Worm (Caenorhabditis elegans) whole organism, early embryonic: Measurements from ENCODE around the gene paf-2.
"Not testable (repeated sequence)": the region's sequence is repeated elsewhere in the genome, so short reads cannot be mapped to it uniquely, and the experiment has no call there.

Experiments
- B0310.2 ChIP-seq: sonication (generic microtip); optimal IDR thresholded peaks from 2 replicates; lab custom pipeline; 2016; ENCODE audit warnings: mild to moderate bottlenecking, missing genetic modification characterization, missing compliant biosample characterization
- F13C5.2 ChIP-seq: sonication (generic microtip); optimal IDR thresholded peaks from 2 replicates; lab custom pipeline; 2017; ENCODE audit warnings: mild to moderate bottlenecking, missing genetic modification characterization, inconsistent platforms, missing compliant biosample characterization
- aly-1 ChIP-seq: sonication (generic microtip); optimal IDR thresholded peaks from 2 replicates; lab custom pipeline; 2016; ENCODE audit warnings: missing genetic modification characterization, missing compliant biosample characterization
- ama-1 ChIP-seq: fragments of 150-350 bp; optimal IDR thresholded peaks from 2 replicates; lab custom pipeline; 2014
- ceh-13 ChIP-seq: fragments of 200-800 bp; sonication (Bioruptor generic); optimal IDR thresholded peaks from 2 replicates; lab custom pipeline; 2018; ENCODE audit warnings: mild to moderate bottlenecking, missing genetic modification characterization, missing compliant biosample characterization
- ceh-36 ChIP-seq: sonication (generic microtip); optimal IDR thresholded peaks from 2 replicates; lab custom pipeline; 2016; ENCODE audit warnings: missing genetic modification characterization, inconsistent platforms, missing compliant biosample characterization
- ets-7 ChIP-seq: sonication (generic microtip); optimal IDR thresholded peaks from 2 replicates; lab custom pipeline; 2016; ENCODE audit warnings: missing genotype, missing genetic modification characterization, missing compliant biosample characterization
- flt-1 ChIP-seq: fragments of 200-800 bp; sonication (Bioruptor generic); IDR thresholded peaks from 2 replicates; pipeline ENCODE4 v1.3.6; 2022; ENCODE audit warnings: missing genetic modification characterization, missing compliant biosample characterization
- hmbx-1 ChIP-seq: sonication (generic microtip); optimal IDR thresholded peaks from 2 replicates; lab custom pipeline; 2016; ENCODE audit warnings: mild to moderate bottlenecking, missing genetic modification characterization, missing compliant biosample characterization
- hmg-4 ChIP-seq: fragments of 200-800 bp; sonication (Bioruptor generic); optimal IDR thresholded peaks from 2 replicates; lab custom pipeline; 2018; ENCODE audit warnings: mild to moderate bottlenecking, missing genetic modification characterization, missing compliant biosample characterization
- hnd-1 ChIP-seq: sonication (generic microtip); optimal IDR thresholded peaks from 2 replicates; lab custom pipeline; 2016; ENCODE audit warnings: missing genetic modification characterization, missing compliant biosample characterization
- pes-1 ChIP-seq: fragments of 200-800 bp; sonication (Bioruptor generic); IDR thresholded peaks from 2 replicates; pipeline ENCODE4 v1.3.6; 2022; ENCODE audit warnings: missing genetic modification reagents, missing genetic modification characterization, missing compliant biosample characterization
- scrt-1 ChIP-seq: fragments of 200-800 bp; sonication (Bioruptor generic); IDR thresholded peaks from 2 replicates; pipeline ENCODE4 v1.3.6; 2022; ENCODE audit warnings: missing genetic modification characterization, missing compliant biosample characterization
- sea-1 ChIP-seq: fragments of 200-800 bp; sonication (Bioruptor generic); conservative IDR thresholded peaks from 2 replicates; pipeline ENCODE4 v1.3.6; 2022; ENCODE audit warnings: missing genetic modification characterization, missing compliant biosample characterization
- tbx-11 ChIP-seq: fragments of 200-800 bp; sonication (Bioruptor generic); IDR thresholded peaks from 2 replicates; pipeline ENCODE4 v1.3.6; 2022; ENCODE audit warnings: missing genetic modification characterization, missing compliant biosample characterization
- tbx-37 ChIP-seq: fragments of 200-800 bp; sonication (Bioruptor generic); conservative IDR thresholded peaks from 2 replicates; pipeline ENCODE4 v1.3.6; 2022; ENCODE audit warnings: missing genetic modification reagents, missing genetic modification characterization, missing compliant biosample characterization
- tra-4 ChIP-seq: sonication (generic microtip); optimal IDR thresholded peaks from 2 replicates; lab custom pipeline; 2017; ENCODE audit warnings: missing genetic modification characterization, missing compliant biosample characterization

Gene paf-2

DNA sequence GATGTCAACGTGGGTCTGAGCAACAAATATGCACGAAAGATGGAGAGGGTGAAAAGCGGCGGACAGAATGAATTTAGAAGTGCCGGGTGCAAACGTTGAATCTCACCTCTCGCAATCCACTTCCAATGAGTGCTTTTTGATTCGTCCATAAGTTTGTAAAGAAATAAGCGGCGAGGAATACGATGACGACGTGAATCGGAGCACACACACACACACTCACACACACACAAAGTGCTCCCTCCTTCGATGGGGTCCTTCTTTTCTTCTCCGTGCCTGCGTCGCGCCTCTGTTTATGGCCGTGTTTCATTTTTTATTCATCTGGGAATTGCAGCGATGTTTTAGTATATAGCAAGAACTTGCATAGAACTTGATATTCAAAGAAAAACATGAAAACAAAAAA, at the start of gene paf-2:
Gene paf-2 (minus strand): TSS at position 290 of the 400 bp plus-strand sequence.
- TF ChIP-seq ceh-36 (tag; lab: Kevin White, UChicago) (no peak), tra-4 (no peak), tbx-37 (GFP tag; lab: Robert Waterston, UW) (no peak), sea-1 (GFP tag; lab: Robert Waterston, UW) (no peak), hmbx-1 (no peak), ama-1 (lab: Kevin White, UChicago) (no peak), tbx-11 (GFP tag; lab: Robert Waterston, UW) (no peak), flt-1 (GFP tag; lab: Robert Waterston, UW) (no peak), F13C5.2 (tag; lab: Kevin White, UChicago) (no peak), aly-1 (tag; lab: Kevin White, UChicago) (no peak), pes-1 (no peak), hmg-4 (no peak), hnd-1 (tag; lab: Kevin White, UChicago) (no peak), ets-7 (no peak), ceh-13 (GFP tag; lab: Kevin White, UChicago) (no peak), scrt-1 (GFP tag; lab: Robert Waterston, UW) (no peak), B0310.2 (no peak)

DNA sequence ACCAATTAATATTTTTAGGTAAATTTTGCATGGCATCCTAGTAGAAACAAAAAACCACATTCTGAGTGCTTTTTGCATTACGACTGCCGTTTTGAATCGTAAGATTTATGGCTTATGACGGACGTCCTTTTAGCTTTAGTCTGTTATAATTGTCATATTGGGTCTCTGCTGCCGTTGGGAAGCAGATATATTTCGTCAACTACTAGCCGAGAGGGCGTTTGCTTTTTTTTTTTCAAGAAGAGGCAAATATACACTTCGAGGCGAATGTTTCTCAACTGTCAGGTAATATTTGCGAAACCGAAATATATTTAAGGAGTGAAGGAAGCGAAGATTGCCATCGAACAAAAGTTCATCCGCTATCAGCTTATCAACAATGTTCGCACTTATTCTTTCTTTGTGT, 46.4 kb upstream of the paf-2 start, which contains the start of gene F14H12.3:
Gene F14H12.3 (plus strand): TSS at position 301 of the 400 bp plus-strand sequence.
- TF ChIP-seq flt-1 (GFP tag; lab: Robert Waterston, UW) = no peak
- 0 out of 2 replicates have a peak, but pooled peaks have one; percentile 40 for TF ChIP-seq scrt-1 (GFP tag; lab: Robert Waterston, UW)

DNA sequence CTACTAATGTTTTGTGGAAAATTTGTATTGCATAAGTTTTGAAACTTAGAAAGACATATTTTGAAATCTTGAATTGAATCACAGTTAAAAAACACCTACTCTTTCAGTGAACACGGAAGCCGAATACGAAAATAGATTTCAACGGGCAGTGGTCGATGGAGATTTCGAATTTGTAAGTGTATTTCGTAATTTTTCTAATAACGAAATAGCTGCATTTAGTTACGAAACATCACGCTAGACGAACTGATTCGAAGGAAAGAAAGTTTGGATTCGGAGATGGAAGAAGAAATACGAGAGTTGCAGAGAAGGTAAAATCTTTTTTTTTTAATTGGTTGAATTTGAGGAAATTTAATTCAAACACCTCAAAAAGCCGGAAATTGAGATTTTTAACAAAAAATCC, 45.2 kb upstream of the paf-2 start:
- TF ChIP-seq flt-1 (GFP tag; lab: Robert Waterston, UW) (no peak), ceh-36 (tag; lab: Kevin White, UChicago) (no peak)

DNA sequence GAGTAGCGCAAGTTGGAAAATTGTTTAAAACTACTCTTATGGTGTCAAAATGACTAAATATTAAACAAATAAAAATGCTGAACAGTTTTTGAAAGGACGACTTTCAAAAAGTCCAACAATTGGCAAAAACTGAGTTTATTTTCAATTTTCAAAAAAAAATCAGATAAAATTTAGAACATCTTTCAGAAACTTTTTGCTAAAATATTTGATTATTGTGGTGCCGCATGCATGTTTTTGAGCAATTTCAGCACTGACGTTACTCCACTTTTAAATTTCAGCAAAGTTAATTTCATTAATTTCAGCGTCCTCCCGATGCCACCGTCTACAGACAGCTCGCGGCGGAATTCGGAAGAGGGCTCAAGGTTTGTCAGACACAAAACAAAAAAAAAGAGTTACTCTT, 41.8 kb upstream of the paf-2 start, which contains the start of gene cst-1:
Gene cst-1 (plus strand): TSS at position 301 of the 400 bp plus-strand sequence.
- not testable (repeated sequence) for TF ChIP-seq tbx-11 (GFP tag; lab: Robert Waterston, UW); aly-1 (tag; lab: Kevin White, UChicago); F13C5.2 (tag; lab: Kevin White, UChicago)

DNA sequence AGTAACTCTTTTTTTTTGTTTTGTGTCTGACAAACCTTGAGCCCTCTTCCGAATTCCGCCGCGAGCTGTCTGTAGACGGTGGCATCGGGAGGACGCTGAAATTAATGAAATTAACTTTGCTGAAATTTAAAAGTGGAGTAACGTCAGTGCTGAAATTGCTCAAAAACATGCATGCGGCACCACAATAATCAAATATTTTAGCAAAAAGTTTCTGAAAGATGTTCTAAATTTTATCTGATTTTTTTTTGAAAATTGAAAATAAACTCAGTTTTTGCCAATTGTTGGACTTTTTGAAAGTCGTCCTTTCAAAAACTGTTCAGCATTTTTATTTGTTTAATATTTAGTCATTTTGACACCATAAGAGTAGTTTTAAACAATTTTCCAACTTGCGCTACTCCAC, 38.4 kb upstream of the paf-2 start, which contains the start of gene cst-2:
Gene cst-2 (minus strand): TSS at position 101 of the 400 bp plus-strand sequence.
- TF ChIP-seq tbx-11 (GFP tag; lab: Robert Waterston, UW); pes-1; sea-1 (GFP tag; lab: Robert Waterston, UW): not testable (repeated sequence)

DNA sequence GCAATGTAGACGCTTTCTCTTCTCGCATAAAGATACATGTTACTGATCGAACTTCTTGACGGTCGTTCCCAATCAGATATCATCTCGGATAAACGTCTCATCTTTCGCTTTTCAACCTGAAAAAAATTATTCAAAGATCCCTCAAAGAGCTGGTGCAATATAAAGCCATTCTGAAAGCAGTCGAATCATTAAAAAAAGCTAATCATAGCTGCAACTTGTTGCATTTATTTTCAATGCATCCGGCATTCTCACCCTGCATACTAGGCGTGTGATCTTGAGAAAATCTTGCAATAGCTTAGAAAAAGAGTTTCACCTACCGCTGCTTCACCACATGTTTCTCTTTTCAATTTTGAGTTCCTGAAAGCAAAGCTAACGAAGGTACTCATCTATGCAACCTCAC, 34.8 kb upstream of the paf-2 start, which contains the start of gene C24A8.6:
Gene C24A8.6 (minus strand): TSS at position 101 of the 400 bp plus-strand sequence.
- not testable (repeated sequence) for TF ChIP-seq ceh-13 (GFP tag; lab: Kevin White, UChicago); F13C5.2 (tag; lab: Kevin White, UChicago); tbx-37 (GFP tag; lab: Robert Waterston, UW)

DNA sequence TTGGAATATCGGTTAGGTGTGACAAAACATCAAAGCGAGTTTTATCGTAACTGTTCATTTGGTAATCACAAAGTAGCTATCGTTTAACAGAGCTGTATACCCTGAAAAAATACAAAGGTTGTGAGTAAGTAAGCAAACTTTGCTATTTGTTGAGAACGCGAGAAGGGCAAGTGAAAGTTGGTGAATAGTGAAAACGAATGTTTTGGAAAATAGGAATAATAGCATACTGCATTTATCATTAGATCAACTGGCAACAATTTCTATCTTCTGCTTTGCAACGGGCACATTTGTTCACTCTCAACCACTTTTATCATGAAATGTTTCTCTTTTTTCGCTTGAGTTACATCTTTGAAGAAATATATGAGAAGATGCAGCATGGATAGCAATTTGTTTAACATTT, 31.3 kb upstream of the paf-2 start, which contains the start of gene C24A8.5:
Gene C24A8.5 (minus strand): TSS at position 101 of the 400 bp plus-strand sequence.
- TF ChIP-seq ets-7 (no peak), tbx-11 (GFP tag; lab: Robert Waterston, UW) (no peak), hmbx-1 (no peak), ceh-36 (tag; lab: Kevin White, UChicago) (no peak), tra-4 (no peak), B0310.2 (no peak), scrt-1 (GFP tag; lab: Robert Waterston, UW) (no peak), ama-1 (lab: Kevin White, UChicago) (no peak), pes-1 (no peak), sea-1 (GFP tag; lab: Robert Waterston, UW) (no peak), tbx-37 (GFP tag; lab: Robert Waterston, UW) (no peak), ceh-13 (GFP tag; lab: Kevin White, UChicago) (no peak), hmg-4 (no peak), F13C5.2 (tag; lab: Kevin White, UChicago) (no peak), aly-1 (tag; lab: Kevin White, UChicago) (no peak), flt-1 (GFP tag; lab: Robert Waterston, UW) (no peak), hnd-1 (tag; lab: Kevin White, UChicago) (no peak)

DNA sequence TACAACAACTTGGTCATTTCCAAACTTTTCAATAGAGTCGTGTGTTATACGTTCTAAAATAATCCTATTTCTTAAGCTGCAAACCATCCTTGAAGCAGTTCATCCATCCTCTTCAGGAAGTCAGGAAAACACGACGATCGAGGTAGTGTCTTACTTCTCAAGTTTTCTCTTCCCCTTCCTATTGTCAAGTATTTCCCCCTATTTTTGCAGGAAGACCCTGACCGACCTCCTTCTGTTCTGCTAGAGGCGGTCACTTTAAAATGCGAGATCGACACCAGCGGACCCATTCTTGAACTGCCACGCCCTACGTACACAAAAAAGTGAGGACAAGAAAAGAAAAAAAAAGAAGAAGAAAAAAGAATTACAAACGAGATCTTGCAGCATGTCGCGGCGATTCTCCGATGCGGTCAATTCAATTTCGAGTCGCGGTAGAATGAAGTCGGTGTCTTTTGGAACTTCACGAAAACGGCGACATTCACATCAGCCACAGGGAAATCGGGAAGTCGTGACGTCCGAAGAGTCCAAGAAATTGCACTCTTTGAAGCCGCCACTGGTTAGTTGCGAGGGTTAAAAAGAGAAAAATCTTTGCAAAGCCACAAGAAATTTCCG, 25.4 kb upstream of the paf-2 start:
- no peak for TF ChIP-seq ceh-13 (GFP tag; lab: Kevin White, UChicago)
- no peak for TF ChIP-seq tbx-11 (GFP tag; lab: Robert Waterston, UW)
- no peak for TF ChIP-seq sea-1 (GFP tag; lab: Robert Waterston, UW)
- TF ChIP-seq B0310.2 = no peak
- no peak for TF ChIP-seq hmg-4
- TF ChIP-seq tbx-37 (GFP tag; lab: Robert Waterston, UW) = no peak
- no peak for TF ChIP-seq ama-1 (lab: Kevin White, UChicago)
- no peak for TF ChIP-seq flt-1 (GFP tag; lab: Robert Waterston, UW)
- TF ChIP-seq F13C5.2 (tag; lab: Kevin White, UChicago) = no peak
- TF ChIP-seq tra-4 = no peak
- TF ChIP-seq ets-7 = no peak
- no peak for TF ChIP-seq scrt-1 (GFP tag; lab: Robert Waterston, UW)
